Worm (Caenorhabditis elegans): ENCODE measurements around the gene C13A2.7.

DNA sequence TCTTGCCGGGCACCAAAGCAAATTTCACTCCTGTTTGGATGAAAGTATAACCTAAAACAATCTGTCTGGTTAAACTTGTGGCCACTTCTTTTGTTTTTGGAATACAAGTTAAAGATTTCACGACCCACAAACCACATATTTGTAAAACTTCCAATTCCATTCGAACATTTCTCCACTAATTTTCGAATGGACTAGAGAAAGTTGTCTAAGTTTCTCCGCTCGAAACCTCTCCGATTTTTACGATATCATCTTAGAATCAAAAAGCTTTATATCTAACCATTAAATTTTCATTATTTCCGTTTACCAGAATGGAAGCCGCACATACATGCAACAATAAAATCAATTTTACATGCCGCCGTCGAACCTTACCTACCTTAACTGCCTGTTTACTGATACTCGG lies 32.3 kb downstream of the C13A2.7 start, which contains the start of gene F07G11.3:
- TF ChIP-seq mdl-1 (tag; optimal IDR thresholded peaks at IDR 0.05) (no peak), nhr-77 (tag; optimal IDR thresholded peaks at IDR 0.05) (no peak), elt-3 (tag; optimal IDR thresholded peaks at IDR 0.05) (no peak), aly-2 (tag; optimal IDR thresholded peaks at IDR 0.05) (no peak), egl-27 (tag; optimal IDR thresholded peaks at IDR 0.05) (no peak), nhr-11 (tag; optimal IDR thresholded peaks at IDR 0.05) (no peak), ZK546.5 (tag; optimal IDR thresholded peaks at IDR 0.05) (no peak), F13H6.1 (tag; optimal IDR thresholded peaks at IDR 0.05) (no peak), peb-1 (tag; optimal IDR thresholded peaks at IDR 0.05) (no peak), ceh-82 (tag; optimal IDR thresholded peaks at IDR 0.05) (no peak)

Data from whole organism, L2 larva.